Worm (Caenorhabditis elegans) whole organism, L2 larva: Measurements from ENCODE around the gene srw-10.
A peak's percentile ranks its signal among the peaks of the same experiment; 100 is the strongest.

ENCODE experiments used
- C34F6.9 ChIP-seq: fragments of 150-350 bp; optimal IDR thresholded peaks from 2 replicates; lab custom pipeline; 2014; ENCODE audit warnings: missing biosample characterization, missing genetic modification characterization
- F13H6.1 ChIP-seq: sonication (generic microtip); optimal IDR thresholded peaks from 2 replicates; lab custom pipeline; 2016; ENCODE audit warnings: missing genetic modification characterization, missing compliant biosample characterization
- R02D3.7 ChIP-seq: fragments of 150-350 bp; optimal IDR thresholded peaks from 2 replicates; lab custom pipeline; 2014; ENCODE audit warnings: missing biosample characterization, missing genetic modification characterization
- Y55F3AM.14 ChIP-seq: fragments of 200-800 bp; sonication (Bioruptor generic); optimal IDR thresholded peaks from 2 replicates; lab custom pipeline; 2018; ENCODE audit warnings: mild to moderate bottlenecking, missing genetic modification characterization, missing compliant biosample characterization
- ZK546.5 ChIP-seq: sonication (generic microtip); optimal IDR thresholded peaks from 2 replicates; lab custom pipeline; 2017; ENCODE audit warnings: missing biosample characterization, missing genetic modification characterization
- alr-1 ChIP-seq: fragments of 150-350 bp; optimal IDR thresholded peaks from 2 replicates; lab custom pipeline; 2014; ENCODE audit warnings: missing biosample characterization, missing genetic modification characterization
- aly-2 ChIP-seq: fragments of 150-350 bp; optimal IDR thresholded peaks from 2 replicates; lab custom pipeline; 2014; ENCODE audit warnings: missing biosample characterization, missing genetic modification characterization
- ama-1 ChIP-seq: fragments of 150-350 bp; optimal IDR thresholded peaks from 2 replicates; lab custom pipeline; 2018; ENCODE audit warnings: inconsistent platforms
- blmp-1 ChIP-seq: sonication (generic microtip); optimal IDR thresholded peaks from 2 replicates; lab custom pipeline; 2017; ENCODE audit warnings: missing genetic modification characterization, mild to moderate bottlenecking, missing compliant biosample characterization, antibody characterized with exemption, moderate library complexity; ENCODE audit not compliant: insufficient read depth
- ceh-16 ChIP-seq: fragments of 150-350 bp; optimal IDR thresholded peaks from 2 replicates; lab custom pipeline; 2014; ENCODE audit warnings: missing biosample characterization, missing genetic modification characterization
- ceh-82 ChIP-seq: fragments of 150-350 bp; optimal IDR thresholded peaks from 2 replicates; lab custom pipeline; 2014; ENCODE audit warnings: missing biosample characterization, missing genetic modification characterization
- crh-2 ChIP-seq: sonication (generic microtip); optimal IDR thresholded peaks from 2 replicates; lab custom pipeline; 2017; ENCODE audit warnings: missing biosample characterization, missing genetic modification characterization
- dmd-4 ChIP-seq: sonication (generic microtip); optimal IDR thresholded peaks from 2 replicates; lab custom pipeline; 2017; ENCODE audit warnings: missing biosample characterization, missing genetic modification characterization
- egl-27 ChIP-seq: sonication (generic microtip); optimal IDR thresholded peaks from 3 replicates; lab custom pipeline; 2017; ENCODE audit warnings: missing biosample characterization, missing genetic modification reagents, missing genetic modification characterization
- elt-1 ChIP-seq: fragments of 150-350 bp; optimal IDR thresholded peaks from 2 replicates; lab custom pipeline; 2014; ENCODE audit warnings: missing biosample characterization, missing genetic modification characterization
- elt-3 ChIP-seq: sonication (generic microtip); optimal IDR thresholded peaks from 2 replicates; lab custom pipeline; 2017; ENCODE audit warnings: missing biosample characterization, missing genetic modification characterization
- fos-1 ChIP-seq: fragments of 150-350 bp; optimal IDR thresholded peaks from 2 replicates; lab custom pipeline; 2014; ENCODE audit warnings: missing biosample characterization, missing genetic modification characterization
- gmeb-1 ChIP-seq: fragments of 150-350 bp; optimal IDR thresholded peaks from 2 replicates; lab custom pipeline; 2014; ENCODE audit warnings: missing biosample characterization, missing genetic modification characterization
- lin-11 ChIP-seq: fragments of 150-350 bp; sonication (generic microtip); optimal IDR thresholded peaks from 2 replicates; lab custom pipeline; 2014; ENCODE audit warnings: missing biosample characterization, missing genetic modification characterization, inconsistent platforms, mixed read lengths
- lin-13 ChIP-seq: fragments of 150-350 bp; optimal IDR thresholded peaks from 2 replicates; lab custom pipeline; 2014; ENCODE audit warnings: missing biosample characterization, missing genetic modification reagents, missing genetic modification characterization
- lin-39 ChIP-seq: fragments of 150-350 bp; optimal IDR thresholded peaks from 2 replicates; lab custom pipeline; 2014; ENCODE audit warnings: missing biosample characterization, missing genetic modification reagents, missing genetic modification characterization
- lsy-2 ChIP-seq, 2 experiments: fragments of 150-350 bp in 1 of 2; sonication (generic microtip) in 1 of 2; optimal IDR thresholded peaks; 2 replicates each; lab custom pipeline; 2014 to 2017; ENCODE audit warnings: missing biosample characterization in 2 of 2, missing genetic modification characterization in 2 of 2
- mab-5 ChIP-seq: fragments of 150-350 bp; optimal IDR thresholded peaks from 2 replicates; lab custom pipeline; 2014; ENCODE audit warnings: missing biosample characterization, missing genetic modification characterization
- mbf-1 ChIP-seq: sonication (generic microtip); optimal IDR thresholded peaks from 2 replicates; lab custom pipeline; 2017; ENCODE audit warnings: missing biosample characterization, missing genetic modification characterization
- mdl-1 ChIP-seq, 2 experiments: fragments of 150-350 bp in 1 of 2; sonication (generic microtip) in 1 of 2; optimal IDR thresholded peaks; 2 replicates each; lab custom pipeline; 2017; ENCODE audit warnings: missing biosample characterization in 2 of 2, missing genetic modification characterization in 2 of 2
- nhr-10 ChIP-seq: sonication (generic microtip); optimal IDR thresholded peaks from 2 replicates; lab custom pipeline; 2017; ENCODE audit warnings: missing biosample characterization, missing genetic modification characterization
- nhr-11 ChIP-seq: fragments of 150-350 bp; optimal IDR thresholded peaks from 2 replicates; lab custom pipeline; 2014; ENCODE audit warnings: missing biosample characterization, missing genetic modification characterization
- nhr-12 ChIP-seq: fragments of 150-350 bp; optimal IDR thresholded peaks from 2 replicates; lab custom pipeline; 2014; ENCODE audit warnings: missing biosample characterization, missing genetic modification characterization
- nhr-129 ChIP-seq: fragments of 150-350 bp; optimal IDR thresholded peaks from 2 replicates; lab custom pipeline; 2014; ENCODE audit warnings: missing biosample characterization, missing genetic modification characterization
- nhr-21 ChIP-seq: fragments of 150-350 bp; optimal IDR thresholded peaks from 2 replicates; lab custom pipeline; 2014; ENCODE audit warnings: missing biosample characterization, missing genetic modification characterization
- nhr-23 ChIP-seq: fragments of 150-350 bp; optimal IDR thresholded peaks from 2 replicates; lab custom pipeline; 2014; ENCODE audit warnings: missing biosample characterization, missing genetic modification reagents, missing genetic modification characterization
- nhr-237 ChIP-seq: fragments of 150-350 bp; optimal IDR thresholded peaks from 2 replicates; lab custom pipeline; 2014; ENCODE audit warnings: missing biosample characterization, missing genetic modification characterization
- nhr-25 ChIP-seq: fragments of 150-350 bp; sonication (generic microtip); optimal IDR thresholded peaks from 3 replicates; lab custom pipeline; 2014; ENCODE audit warnings: missing biosample characterization, missing genetic modification characterization
- nhr-6 ChIP-seq: fragments of 150-350 bp; optimal IDR thresholded peaks from 2 replicates; lab custom pipeline; 2014; ENCODE audit warnings: missing biosample characterization, missing genetic modification characterization
- nhr-77 ChIP-seq: fragments of 150-350 bp; optimal IDR thresholded peaks from 2 replicates; lab custom pipeline; 2014; ENCODE audit warnings: missing biosample characterization, missing genetic modification characterization
- peb-1 ChIP-seq: fragments of 150-350 bp; optimal IDR thresholded peaks from 2 replicates; lab custom pipeline; 2014; ENCODE audit warnings: missing biosample characterization, missing genetic modification characterization
- sem-4 ChIP-seq: fragments of 150-350 bp; optimal IDR thresholded peaks from 2 replicates; lab custom pipeline; 2014; ENCODE audit warnings: missing biosample characterization, missing genetic modification reagents, missing genetic modification characterization
- skn-1 ChIP-seq: sonication (generic microtip); optimal IDR thresholded peaks from 2 replicates; lab custom pipeline; 2017; ENCODE audit warnings: missing biosample characterization, missing genetic modification characterization
- sma-3 ChIP-seq: sonication (generic microtip); optimal IDR thresholded peaks from 2 replicates; lab custom pipeline; 2016; ENCODE audit warnings: missing genetic modification reagents, missing genetic modification characterization, missing compliant biosample characterization
- sma-9 ChIP-seq, 2 experiments: fragments of 150-350 bp in 1 of 2; sonication (generic microtip) in 1 of 2; optimal IDR thresholded peaks; 2 replicates each; lab custom pipeline; 2014 to 2016; ENCODE audit warnings: missing genetic modification characterization in 2 of 2, mild to moderate bottlenecking in 1 of 2, missing biosample characterization in 1 of 2, missing compliant biosample characterization in 1 of 2, missing genetic modification reagents in 1 of 2, moderate library complexity in 1 of 2
- snpc-4 ChIP-seq: fragments of 150-350 bp; optimal IDR thresholded peaks from 2 replicates; lab custom pipeline; 2014; ENCODE audit warnings: missing biosample characterization, missing genetic modification characterization
- unc-39 ChIP-seq: fragments of 150-350 bp; optimal IDR thresholded peaks from 2 replicates; lab custom pipeline; 2014; ENCODE audit warnings: missing biosample characterization, missing genetic modification characterization
- unc-55 ChIP-seq: fragments of 150-350 bp; sonication (generic microtip); optimal IDR thresholded peaks from 3 replicates; lab custom pipeline; 2014; ENCODE audit warnings: missing biosample characterization, missing genetic modification reagents, missing genetic modification characterization
- unc-62 ChIP-seq: fragments of 150-350 bp; optimal IDR thresholded peaks from 2 replicates; lab custom pipeline; 2014; ENCODE audit warnings: missing biosample characterization, missing genetic modification reagents, missing genetic modification characterization
- zag-1 ChIP-seq: fragments of 150-350 bp; optimal IDR thresholded peaks from 2 replicates; lab custom pipeline; 2014; ENCODE audit warnings: missing biosample characterization, missing genetic modification characterization
- ztf-1 ChIP-seq: fragments of 200-800 bp; sonication (Bioruptor generic); conservative IDR thresholded peaks from 2 replicates; pipeline ENCODE4 v1.3.6; 2022; ENCODE audit warnings: missing genetic modification characterization, missing compliant biosample characterization
- ztf-11 ChIP-seq: sonication (generic microtip); optimal IDR thresholded peaks from 2 replicates; lab custom pipeline; 2017; ENCODE audit warnings: missing biosample characterization, missing genetic modification characterization
- ztf-4 ChIP-seq: fragments of 150-350 bp; optimal IDR thresholded peaks from 2 replicates; lab custom pipeline; 2014; ENCODE audit warnings: missing biosample characterization, missing genetic modification characterization

The srw-10 gene

DNA sequence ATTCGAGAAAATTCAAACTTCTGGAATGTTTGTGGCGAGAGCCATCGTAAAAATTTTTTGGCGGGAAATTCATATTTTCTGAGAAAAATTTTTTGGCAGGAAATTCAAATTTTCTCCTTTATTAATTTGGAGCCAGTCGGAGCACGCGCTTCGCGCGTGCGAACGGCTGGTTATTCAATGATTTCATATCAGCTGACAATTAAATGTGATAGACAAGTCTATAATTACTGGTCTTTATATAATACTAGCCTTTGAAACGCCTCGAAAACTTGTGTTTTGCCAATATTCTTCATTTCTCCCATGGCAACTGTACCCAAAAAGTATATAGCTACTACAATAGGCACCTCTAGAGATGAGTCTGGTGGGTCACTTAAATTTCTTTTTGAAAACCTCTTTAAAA is at the start of gene srw-10:
Gene srw-10 (plus strand): TSS at position 301 of the 400 bp plus-strand sequence.
- TF ChIP-seq alr-1 (no peak), ama-1 (no peak), elt-3 (no peak), nhr-237 (tag; lab: Kevin White, UChicago) (no peak), ceh-16 (tag; lab: Kevin White, UChicago) (no peak), ztf-4 (tag; lab: Kevin White, UChicago) (no peak)

DNA sequence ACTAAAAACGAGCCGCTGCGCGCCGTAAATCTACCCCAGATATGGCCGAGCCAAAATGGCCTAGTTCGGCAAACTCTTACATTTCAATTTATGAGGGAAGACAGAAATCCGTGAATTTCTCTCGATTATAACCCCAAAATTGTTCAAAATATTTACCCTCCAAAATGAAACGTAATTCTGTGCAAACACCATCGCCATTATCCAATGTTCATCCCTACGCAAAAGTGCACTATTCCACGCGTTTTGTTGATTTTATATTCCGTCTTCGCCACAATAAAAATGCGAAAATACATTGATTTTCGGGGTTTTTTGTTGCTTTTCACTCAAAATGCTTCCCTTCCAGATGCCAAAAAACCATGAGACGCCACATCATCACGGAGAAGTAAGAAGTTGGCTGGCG is 43.9 kb upstream of the srw-10 start, which contains the start of gene hut-1:
Gene hut-1 (plus strand): TSS at position 344 of the 400 bp plus-strand sequence.
- TF ChIP-seq nhr-11 (tag; lab: Kevin White, UChicago) (no peak), ceh-82 (no peak), R02D3.7 (no peak), Y55F3AM.14 (GFP tag; lab: Kevin White, UChicago) (no peak), lin-11 (tag; lab: Kevin White, UChicago) (no peak), lsy-2 (tag; optimal IDR thresholded peaks at IDR 0.05; lab: Kevin White, UChicago) (peak in 1 of 2 experiments; percentile 68), snpc-4 (tag; lab: Kevin White, UChicago) (no peak), mdl-1 (tag; optimal IDR thresholded peaks at IDR 0.05; lab: Kevin White, UChicago) (no peak), nhr-23 (tag; lab: Kevin White, UChicago) (no peak), nhr-12 (tag; lab: Kevin White, UChicago) (no peak), mab-5 (tag; lab: Kevin White, UChicago) (no peak), lin-39 (no peak), sma-9 (GFP tag; optimal IDR thresholded peaks at IDR 0.05; lab: Kevin White, UChicago) (no peak), sma-9 (tag; optimal IDR thresholded peaks at IDR 0.05; lab: Kevin White, UChicago) (no peak), alr-1 (no peak), lin-13 (GFP tag; lab: Kevin White, UChicago) (peak; percentile 60), fos-1 (tag; lab: Kevin White, UChicago) (no peak), nhr-237 (tag; lab: Kevin White, UChicago) (no peak), ztf-4 (tag; lab: Kevin White, UChicago) (no peak), ama-1 (peak; percentile 23), unc-39 (tag; lab: Kevin White, UChicago) (no peak), unc-62 (no peak), sem-4 (tag; lab: Kevin White, UChicago) (peak; percentile 59), sma-3 (peak; percentile 25), gmeb-1 (tag; lab: Kevin White, UChicago) (peak; percentile 70), ZK546.5 (tag; lab: Kevin White, UChicago) (no peak), nhr-129 (tag; lab: Kevin White, UChicago) (peak; percentile 70), unc-55 (GFP tag; lab: Kevin White, UChicago) (peak; percentile 84), nhr-21 (tag; lab: Kevin White, UChicago) (no peak), skn-1 (tag; lab: Kevin White, UChicago) (no peak), ceh-16 (tag; lab: Kevin White, UChicago) (no peak), elt-3 (no peak), nhr-10 (tag; lab: Kevin White, UChicago) (no peak), aly-2 (tag; lab: Kevin White, UChicago) (no peak), crh-2 (peak; percentile 54), ztf-1 (GFP tag; lab: Robert Waterston, UW) (no peak), mbf-1 (no peak), peb-1 (tag; lab: Kevin White, UChicago) (no peak), C34F6.9 (tag; lab: Kevin White, UChicago) (peak; percentile 67), elt-1 (tag; lab: Kevin White, UChicago) (no peak), dmd-4 (tag; lab: Kevin White, UChicago) (no peak), zag-1 (tag; lab: Kevin White, UChicago) (no peak), blmp-1 (no peak), nhr-6 (tag; lab: Kevin White, UChicago) (no peak), F13H6.1 (tag; lab: Kevin White, UChicago) (no peak), egl-27 (no peak), nhr-25 (tag; lab: Kevin White, UChicago) (peak; percentile 2), ztf-11 (tag; lab: Kevin White, UChicago) (no peak), nhr-77 (tag; lab: Kevin White, UChicago) (no peak)
- TF ChIP-seq, all 48 proteins: peak for 11
